Fruit fly (Drosophila melanogaster): ENCODE measurements around the gene Ndae1.

Gene Ndae1

dm6 chr2L:7199635-7200110 is 49.5 kb downstream of the Ndae1 start:
- peak; percentile 60 for TF ChIP-seq cyc (GFP tag; optimal IDR thresholded peaks at IDR 0.05)
- TF ChIP-seq Blimp-1 (GFP tag; optimal IDR thresholded peaks at IDR 0.05): peak; percentile 38
- TF ChIP-seq CG10631 (GFP tag; optimal IDR thresholded peaks at IDR 0.05): peak; percentile 42
- no peak for TF ChIP-seq fd85E (GFP tag; optimal IDR thresholded peaks at IDR 0.05)
- TF ChIP-seq eg (GFP tag; IDR thresholded peaks at IDR 0.05): peak; percentile 83
- peak; percentile 17 for TF ChIP-seq CG9139 (GFP tag; optimal IDR thresholded peaks at IDR 0.05)
- TF ChIP-seq CG10669 (GFP tag; optimal IDR thresholded peaks at IDR 0.05): peak; percentile 49
- peak; percentile 49 for TF ChIP-seq CG7368 (GFP tag; optimal IDR thresholded peaks at IDR 0.05)
- TF ChIP-seq CG34406 (GFP tag; optimal IDR thresholded peaks at IDR 0.05): peak; percentile 78
- peak; percentile 2 for TF ChIP-seq lz (GFP tag; optimal IDR thresholded peaks at IDR 0.05)
- peak; percentile 45 for TF ChIP-seq topi (GFP tag; optimal IDR thresholded peaks at IDR 0.05)
- TF ChIP-seq net (GFP tag; optimal IDR thresholded peaks at IDR 0.05): peak; percentile 10
- TF ChIP-seq CG3919 (GFP tag; optimal IDR thresholded peaks at IDR 0.05): peak; percentile 62
- TF ChIP-seq CG4318 (GFP tag; optimal IDR thresholded peaks at IDR 0.05): no peak
- TF ChIP-seq svp (GFP tag): peak; percentile 84
- peak; percentile 49 for TF ChIP-seq acj6 (GFP tag; optimal IDR thresholded peaks at IDR 0.05)
- TF ChIP-seq Ets96B (tag; optimal IDR thresholded peaks at IDR 0.05): peak; percentile 70
- peak; percentile 36 for TF ChIP-seq CG1621 (tag; optimal IDR thresholded peaks at IDR 0.05)
- TF ChIP-seq Sox102F (GFP tag; optimal IDR thresholded peaks at IDR 0.05): peak; percentile 42
- no peak for TF ChIP-seq Hr38 (GFP tag; optimal IDR thresholded peaks at IDR 0.05)
- TF ChIP-seq dsx (GFP tag; optimal IDR thresholded peaks at IDR 0.05; ENCODE audit: poor library complexity, severe bottlenecking): peak; percentile 50
- peak; percentile 4 for TF ChIP-seq CG11762 (GFP tag; optimal IDR thresholded peaks at IDR 0.05; ENCODE audit: insufficient read depth)
- peak; percentile 10 for TF ChIP-seq CG11902 (GFP tag; optimal IDR thresholded peaks at IDR 0.05)
- TF ChIP-seq OdsH (GFP tag; optimal IDR thresholded peaks at IDR 0.05): peak; percentile 51
- peak; percentile 41 for TF ChIP-seq Hr39 (GFP tag; optimal IDR thresholded peaks at IDR 0.05)
- no peak for TF ChIP-seq vri (GFP tag; optimal IDR thresholded peaks at IDR 0.05)
- TF ChIP-seq CG16779 (tag; optimal IDR thresholded peaks at IDR 0.05): no peak
- TF ChIP-seq CG15336 (GFP tag; IDR thresholded peaks at IDR 0.05): peak; percentile 80
- TF ChIP-seq Lpt (GFP tag; optimal IDR thresholded peaks at IDR 0.05): peak; percentile 49
- peak; percentile 63 for TF ChIP-seq Met (GFP tag; optimal IDR thresholded peaks at IDR 0.05)
- peak; percentile 69 for TF ChIP-seq esn (GFP tag; optimal IDR thresholded peaks at IDR 0.05)
- TF ChIP-seq dac (GFP tag; optimal IDR thresholded peaks at IDR 0.05): peak; percentile 6
- no peak for TF ChIP-seq salr (GFP tag; optimal IDR thresholded peaks at IDR 0.05)
- TF ChIP-seq achi (GFP tag; optimal IDR thresholded peaks at IDR 0.05): peak; percentile 65
- TF ChIP-seq spab (GFP tag; optimal IDR thresholded peaks at IDR 0.05): peak; percentile 28
- peak; percentile 90 for TF ChIP-seq Eip78C (GFP tag)
- peak; percentile 11 for TF ChIP-seq Eip75B (GFP tag; optimal IDR thresholded peaks at IDR 0.05)
- TF ChIP-seq ss (GFP tag; optimal IDR thresholded peaks at IDR 0.05): peak in 1 of 2 experiments; percentile 19
- TF ChIP-seq fkh (GFP tag; optimal IDR thresholded peaks at IDR 0.05): no peak
- TF ChIP-seq CG3032 (tag; optimal IDR thresholded peaks at IDR 0.05): peak; percentile 52
- peak; percentile 41 for TF ChIP-seq Smox (GFP tag; optimal IDR thresholded peaks at IDR 0.05)
- peak; percentile 50 for TF ChIP-seq CG32006 (GFP tag; optimal IDR thresholded peaks at IDR 0.05)
- TF ChIP-seq Gug (GFP tag; IDR thresholded peaks at IDR 0.05): peak; percentile 56
- peak; percentile 79 for TF ChIP-seq CG8119 (GFP tag; IDR thresholded peaks at IDR 0.05)
- TF ChIP-seq CG31627 (GFP tag; optimal IDR thresholded peaks at IDR 0.05): peak; percentile 43
- TF ChIP-seq fd59A (GFP tag; optimal IDR thresholded peaks at IDR 0.05): no peak
- TF ChIP-seq pdm3 (GFP tag; optimal IDR thresholded peaks at IDR 0.05): peak; percentile 28
- peak; percentile 84 for TF ChIP-seq Sox14 (GFP tag; optimal IDR thresholded peaks at IDR 0.05)
- TF ChIP-seq CG6792 (GFP tag; optimal IDR thresholded peaks at IDR 0.05): peak; percentile 51
- peak; percentile 24 for TF ChIP-seq CG8319 (GFP tag; optimal IDR thresholded peaks at IDR 0.05)
- TF ChIP-seq Sox15 (GFP tag; optimal IDR thresholded peaks at IDR 0.05): no peak
- no peak for TF ChIP-seq Ets21C (GFP tag; optimal IDR thresholded peaks at IDR 0.05)

Data from whole organism, prepupa.